Fruit fly (Drosophila melanogaster) whole organism, embryonic: ENCODE data around the gene CG13123.

Source experiments
- Abd-B ChIP-seq: fragments of 200-800 bp; sonication (Bioruptor generic); optimal IDR thresholded peaks from 2 replicates; lab custom pipeline; 2018; ENCODE audit warnings: missing biosample characterization, mild to moderate bottlenecking, missing genetic modification characterization, moderate library complexity
- CG10543 ChIP-seq: fragments of 200-800 bp; sonication (Bioruptor generic); optimal IDR thresholded peaks from 3 replicates; lab custom pipeline; 2017; ENCODE audit warnings: missing biosample characterization, mild to moderate bottlenecking, missing genetic modification characterization, moderate library complexity
- CG13894 ChIP-seq: fragments of 200-800 bp; sonication (Bioruptor generic); optimal IDR thresholded peaks from 3 replicates; lab custom pipeline; 2018; ENCODE audit warnings: missing biosample characterization, mild to moderate bottlenecking, missing genetic modification characterization, moderate library complexity
- CG16779 ChIP-seq: fragments of 200-800 bp; sonication (Bioruptor generic); IDR thresholded peaks from 2 replicates; pipeline ENCODE4 v1.3.6; 2022; ENCODE audit warnings: missing biosample characterization, missing genetic modification characterization
- CG17328 ChIP-seq: fragments of 200-800 bp; sonication (Bioruptor generic); IDR thresholded peaks from 2 replicates; pipeline ENCODE4 v1.3.6; 2022; ENCODE audit warnings: missing biosample characterization, missing genetic modification characterization
- CG2202 ChIP-seq: fragments of 200-800 bp; sonication (Bioruptor generic); optimal IDR thresholded peaks from 2 replicates; lab custom pipeline; 2018; ENCODE audit warnings: missing biosample characterization, mild to moderate bottlenecking, missing genetic modification characterization
- CG31224 ChIP-seq: fragments of 200-800 bp; sonication (Bioruptor generic); IDR thresholded peaks from 2 replicates; pipeline ENCODE4 v1.3.6; 2022; ENCODE audit warnings: missing biosample characterization, missing genetic modification characterization
- CG4707 ChIP-seq: fragments of 200-800 bp; sonication (Bioruptor generic); optimal IDR thresholded peaks from 2 replicates; lab custom pipeline; 2018; ENCODE audit warnings: missing biosample characterization, mild to moderate bottlenecking, missing genetic modification characterization, moderate library complexity
- CG8290 ChIP-seq, 3 experiments: fragments of 200-800 bp; sonication (Bioruptor generic); optimal IDR thresholded peaks; 2 replicates each; lab custom pipeline; 2016 to 2019; ENCODE audit warnings: missing biosample characterization in 3 of 3, missing genetic modification characterization in 3 of 3, mild to moderate bottlenecking in 2 of 3, moderate library complexity in 1 of 3
- CHES-1-like ChIP-seq: fragments of 200-800 bp; sonication (Bioruptor generic); optimal IDR thresholded peaks from 2 replicates; lab custom pipeline; 2016; ENCODE audit warnings: missing biosample characterization, missing genetic modification characterization
- Deaf1 ChIP-seq: fragments of 200-800 bp; optimal IDR thresholded peaks from 3 replicates; lab custom pipeline; 2019; ENCODE audit warnings: missing biosample characterization, mild to moderate bottlenecking, missing genetic modification characterization, moderate library complexity
- Drgx ChIP-seq: fragments of 200-800 bp; sonication (Bioruptor generic); IDR thresholded peaks from 2 replicates; pipeline ENCODE4 v1.3.6; 2022; ENCODE audit warnings: missing biosample characterization, missing genetic modification characterization
- Ets65A ChIP-seq: fragments of 200-800 bp; sonication (Bioruptor generic); peaks from one replicate; lab custom pipeline; 2016; ENCODE audit warnings: missing biosample characterization, missing genetic modification characterization
- Trl ChIP-seq, 3 experiments: fragments of >200 bp in 2 of 3; fragments of 200-800 bp in 1 of 3; sonication (Bioruptor generic) in 1 of 3; optimal IDR thresholded peaks; 2 replicates in 1 of 3; 3 replicates in 2 of 3; lab custom pipeline; 2016 to 2017; ENCODE audit warnings: missing biosample characterization in 1 of 3, missing genetic modification characterization in 1 of 3
- abd-A ChIP-seq: fragments of 200-800 bp; sonication (Bioruptor generic); optimal IDR thresholded peaks from 3 replicates; lab custom pipeline; 2019; ENCODE audit warnings: missing biosample characterization, mild to moderate bottlenecking, missing genetic modification characterization, moderate library complexity
- az2 ChIP-seq: fragments of 200-800 bp; sonication (Bioruptor generic); optimal IDR thresholded peaks from 3 replicates; lab custom pipeline; 2016; ENCODE audit warnings: missing biosample characterization, missing genetic modification characterization
- danr ChIP-seq: fragments of 200-800 bp; sonication (Bioruptor generic); IDR thresholded peaks from 2 replicates; pipeline ENCODE4 v1.3.6; 2022; ENCODE audit warnings: missing biosample characterization, missing genetic modification characterization
- dm ChIP-seq: fragments of 200-800 bp; sonication (Bioruptor generic); optimal IDR thresholded peaks from 3 replicates; lab custom pipeline; 2016; ENCODE audit warnings: missing biosample characterization, missing genetic modification characterization
- ewg ChIP-seq: fragments of 200-800 bp; sonication (Bioruptor generic); optimal IDR thresholded peaks from 3 replicates; lab custom pipeline; 2017; ENCODE audit warnings: mild to moderate bottlenecking, missing biosample characterization, missing genetic modification reagents, missing genetic modification characterization
- ham ChIP-seq: fragments of 200-800 bp; sonication (Bioruptor generic); IDR thresholded peaks from 2 replicates; pipeline ENCODE4 v1.3.6; 2022; ENCODE audit warnings: missing biosample characterization, missing genetic modification characterization
- hkb ChIP-seq, 2 experiments: fragments of 200-800 bp in 1 of 2; fragments of >200 bp in 1 of 2; sonication (Bioruptor generic) in 1 of 2; IDR thresholded peaks in 1 of 2; optimal IDR thresholded peaks in 1 of 2; 2 replicates each; pipeline versions ENCODE4 v1.3.6 to Lab custom; 2017 to 2022; ENCODE audit warnings: missing biosample characterization in 1 of 2, missing genetic modification characterization in 1 of 2
- jing ChIP-seq: fragments of 200-800 bp; sonication (Bioruptor generic); optimal IDR thresholded peaks from 2 replicates; lab custom pipeline; 2018; ENCODE audit warnings: missing biosample characterization, mild to moderate bottlenecking, missing genetic modification characterization
- knrl ChIP-seq: fragments of 200-800 bp; sonication (Bioruptor generic); IDR thresholded peaks from 3 replicates; pipeline ENCODE4 v1.3.6; 2022; ENCODE audit warnings: missing biosample characterization, missing genetic modification characterization; ENCODE audit not compliant: partially characterized antibody
- lmd ChIP-seq: fragments of 200-800 bp; sonication (Bioruptor generic); IDR thresholded peaks from 2 replicates; pipeline ENCODE4 v1.3.6; 2022; ENCODE audit warnings: missing biosample characterization, missing genetic modification characterization
- onecut ChIP-seq: fragments of 200-800 bp; sonication (Bioruptor generic); IDR thresholded peaks from 2 replicates; pipeline ENCODE4 v1.3.6; 2022; ENCODE audit warnings: missing biosample characterization, missing genetic modification characterization
- org-1 ChIP-seq: fragments of 200-800 bp; sonication (Bioruptor generic); optimal IDR thresholded peaks from 2 replicates; lab custom pipeline; 2017; ENCODE audit warnings: missing biosample characterization, missing genetic modification characterization
- pum ChIP-seq: fragments of 200-800 bp; sonication (Bioruptor generic); optimal IDR thresholded peaks from 2 replicates; lab custom pipeline; 2016; ENCODE audit warnings: missing biosample characterization, missing genetic modification characterization
- sd ChIP-seq: fragments of 200-800 bp; sonication (Bioruptor generic); optimal IDR thresholded peaks from 3 replicates; lab custom pipeline; 2018; ENCODE audit warnings: missing biosample characterization, mild to moderate bottlenecking, missing genetic modification characterization, moderate library complexity
- slbo ChIP-seq: fragments of 200-800 bp; sonication (Bioruptor generic); IDR thresholded peaks from 2 replicates; pipeline ENCODE4 v1.3.6; 2022; ENCODE audit warnings: missing biosample characterization, missing genetic modification characterization
- slp2 ChIP-seq: fragments of 200-800 bp; sonication (Bioruptor generic); optimal IDR thresholded peaks from 2 replicates; lab custom pipeline; 2016; ENCODE audit warnings: missing biosample characterization, missing genetic modification characterization
- ttk ChIP-seq: fragments of 200-800 bp; sonication (Bioruptor generic); IDR thresholded peaks from 2 replicates; pipeline ENCODE4 v2.1.2; 2022; ENCODE audit warnings: missing biosample characterization, missing genetic modification characterization

CG13123 gene

dm6 chr2L:9746236-9747225, 46.4 kb downstream of the CG13123 start, which contains the start of gene Nckx30C (continued):
- TF ChIP-seq danr (GFP tag; lab: Robert Waterston, UW) (no peak), Abd-B (GFP tag; lab: Kevin White, UChicago) (no peak), slbo (GFP tag; lab: Robert Waterston, UW) (0 out of 2 replicates have a peak, but pooled peaks have one; percentile 8), ham (GFP tag; lab: Robert Waterston, UW) (no peak), CG4707 (GFP tag; lab: Kevin White, UChicago) (no peak), hkb (optimal IDR thresholded peaks at IDR 0.05; lab: Kevin White, UChicago) (no peak), hkb (GFP tag; IDR thresholded peaks at IDR 0.05; lab: Robert Waterston, UW) (no peak), org-1 (GFP tag; lab: Kevin White, UChicago) (no peak), onecut (no peak), pum (no peak), CHES-1-like (GFP tag; lab: Kevin White, UChicago) (no peak), sd (tag; lab: Kevin White, UChicago) (peak; percentile 67)
- TF ChIP-seq, all 482 proteins: peak for 12

dm6 chr2L:9744634-9745033, 48.3 kb downstream of the CG13123 start:
- no peak for TF ChIP-seq ttk (GFP tag; lab: Robert Waterston, UW)
- no peak for TF ChIP-seq CG2202 (tag; lab: Kevin White, UChicago)
- TF ChIP-seq Deaf1 (tag; lab: Kevin White, UChicago) = peak; percentile 72
- peak; percentile 19; the same call in 1 of the 2 replicates for TF ChIP-seq Drgx
- TF ChIP-seq Trl (optimal IDR thresholded peaks at IDR 0.05; lab: Kevin White, UChicago) = peak; percentile 39 to 75
- no peak for TF ChIP-seq Trl (GFP tag; optimal IDR thresholded peaks at IDR 0.05; lab: Kevin White, UChicago)

- TF ChIP-seq dm (GFP tag; lab: Kevin White, UChicago) (no peak), abd-A (tag; lab: Kevin White, UChicago) (peak; percentile 64), CG16779 (GFP tag; lab: Robert Waterston, UW) (0 out of 2 replicates have a peak, but pooled peaks have one; percentile 24), CG10543 (GFP tag; lab: Kevin White, UChicago) (peak; percentile 1), slp2 (GFP tag; lab: Kevin White, UChicago) (no peak), jing (no peak), az2 (GFP tag; lab: Kevin White, UChicago) (no peak), Ets65A (GFP tag; lab: Kevin White, UChicago) (peak; percentile 75), ewg (GFP tag; lab: Kevin White, UChicago) (peak; percentile 49), Deaf1 (tag; lab: Kevin White, UChicago) (peak; percentile 92), lmd (GFP tag; lab: Robert Waterston, UW) (no peak), knrl (GFP tag; lab: Robert Waterston, UW) (0 out of 3 replicates have a peak, but pooled peaks have one; percentile 7), CG31224 (0 out of 2 replicates have a peak, but pooled peaks have one; percentile 9), CG13894 (tag; lab: Kevin White, UChicago) (peak; percentile 39), CG17328 (GFP tag; lab: Robert Waterston, UW) (no peak), CG8290 (GFP tag; optimal IDR thresholded peaks at IDR 0.05; lab: Kevin White, UChicago) (no peak), CG8290 (tag; optimal IDR thresholded peaks at IDR 0.05; lab: Kevin White, UChicago) (peak in 1 of 2 experiments; percentile 27)
- TF ChIP-seq, all 482 proteins: peak for 10
Measured at dm6 chr2L:9743823-9744222, 49.1 kb downstream of the CG13123 start.
